Fruit fly (Drosophila melanogaster): ENCODE results near the gene CG10650.
A peak's percentile ranks its signal among the peaks of the same experiment; 100 is the strongest.

The CG10650 gene

DNA sequence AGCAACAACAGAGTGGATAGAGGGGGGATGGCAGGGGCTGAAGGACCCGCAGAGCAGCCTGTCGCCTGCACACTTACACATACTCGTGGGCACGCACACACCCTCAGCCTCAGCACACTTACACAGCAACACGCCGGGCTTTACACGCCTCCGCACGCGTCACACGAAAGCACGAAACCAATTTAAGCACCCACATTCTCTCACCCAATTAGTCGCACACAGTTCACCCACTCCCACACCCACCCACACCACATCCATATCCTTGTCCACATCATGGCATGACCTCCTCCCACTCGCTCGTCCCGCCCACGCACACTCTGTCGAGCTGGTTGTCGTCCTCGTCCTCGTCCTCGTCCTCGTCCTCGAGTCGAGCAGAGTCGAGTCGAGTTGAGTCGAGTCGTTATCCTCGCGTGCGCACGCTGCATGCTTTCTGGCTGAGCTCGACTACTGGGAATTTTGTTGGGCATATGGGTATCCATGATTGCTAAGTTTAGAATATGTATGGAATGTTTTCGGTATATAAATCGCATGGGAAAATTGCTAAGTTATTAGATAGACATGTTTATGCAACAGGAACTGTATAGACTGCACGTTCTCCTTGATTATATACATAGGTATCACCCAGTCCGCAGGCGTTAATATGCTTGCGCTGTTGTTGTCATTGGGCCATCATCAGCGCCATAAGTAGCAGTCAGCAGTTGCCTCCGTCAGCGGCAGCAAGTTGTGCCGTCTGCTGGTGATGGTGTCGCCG is 16.3 kb upstream of the CG10650 start (continued):
- TF ChIP-seq zf30C (GFP tag; optimal IDR thresholded peaks at IDR 0.05) (no peak), CG7786 (GFP tag; optimal IDR thresholded peaks at IDR 0.05) (peak; percentile 85), pb (GFP tag; optimal IDR thresholded peaks at IDR 0.05) (peak; percentile 77), ham (GFP tag; IDR thresholded peaks at IDR 0.05) (peak; percentile 54; the same call in 1 of the 2 replicates), CG10147 (GFP tag; optimal IDR thresholded peaks at IDR 0.05) (peak; percentile 73), her (GFP tag; optimal IDR thresholded peaks at IDR 0.05) (peak; percentile 84), toy (GFP tag; IDR thresholded peaks at IDR 0.05) (0 out of 2 replicates have a peak, but pooled peaks have one; percentile 44), ash1 (GFP tag; optimal IDR thresholded peaks at IDR 0.05) (peak; percentile 13), gro (GFP tag; optimal IDR thresholded peaks at IDR 0.05) (peak; percentile 81), tna (GFP tag; IDR thresholded peaks at IDR 0.05; ENCODE audit: partially characterized antibody) (no peak), Hr39 (optimal IDR thresholded peaks at IDR 0.05) (no peak), pfk (GFP tag; optimal IDR thresholded peaks at IDR 0.05) (no peak), Ets97D (GFP tag; optimal IDR thresholded peaks at IDR 0.05) (peak; percentile 42), kay (GFP tag; optimal IDR thresholded peaks at IDR 0.05) (peak; percentile 58), CG8281 (tag; optimal IDR thresholded peaks at IDR 0.05) (peak; percentile 44), Fer3 (tag; optimal IDR thresholded peaks at IDR 0.05) (peak; percentile 82), CG7963 (GFP tag; IDR thresholded peaks at IDR 0.05; ENCODE audit: partially characterized antibody) (no peak), zfh1 (GFP tag; IDR thresholded peaks at IDR 0.05) (peak; percentile 84), prd (optimal IDR thresholded peaks at IDR 0.05) (no peak), prd (GFP tag; IDR thresholded peaks at IDR 0.05) (peak; percentile 92), Rfx (GFP tag; IDR thresholded peaks at IDR 0.05) (peak; percentile 89), Ada2b (GFP tag; IDR thresholded peaks at IDR 0.05) (peak; percentile 83), BtbVII (GFP tag; optimal IDR thresholded peaks at IDR 0.05) (peak; percentile 78), CG8359 (GFP tag; optimal IDR thresholded peaks at IDR 0.05; ENCODE audit: borderline replicate concordance) (no peak), Dfd (GFP tag; optimal IDR thresholded peaks at IDR 0.05) (no peak), Hr51 (GFP tag; optimal IDR thresholded peaks at IDR 0.05) (peak; percentile 81 to 85), CG18262 (tag; optimal IDR thresholded peaks at IDR 0.05) (peak; percentile 75), CG11696 (GFP tag; IDR thresholded peaks at IDR 0.05) (0 out of 2 replicates have a peak, but pooled peaks have one; percentile 32), ssp (GFP tag; IDR thresholded peaks at IDR 0.05) (peak; percentile 80), CG18764 (GFP tag; optimal IDR thresholded peaks at IDR 0.05) (peak; percentile 37), Trl (optimal IDR thresholded peaks at IDR 0.05) (no peak), Trl (GFP tag; optimal IDR thresholded peaks at IDR 0.05) (peak; percentile 77), stc (GFP tag; IDR thresholded peaks at IDR 0.05) (peak; percentile 78), crp (GFP tag; optimal IDR thresholded peaks at IDR 0.05) (peak in 1 of 2 experiments; percentile 24), CG3163 (GFP tag; optimal IDR thresholded peaks at IDR 0.05) (peak; percentile 44), CG3726 (GFP tag; IDR thresholded peaks at IDR 0.05) (peak; percentile 69; the same call in 2 of the 3 replicates), Gug (GFP tag; IDR thresholded peaks at IDR 0.05) (peak; percentile 84), scrt (GFP tag; optimal IDR thresholded peaks at IDR 0.05) (peak; percentile 81), CG6854 (GFP tag; optimal IDR thresholded peaks at IDR 0.05) (peak; percentile 18), ftz-f1 (GFP tag; optimal IDR thresholded peaks at IDR 0.05) (no peak), E2f1 (GFP tag; IDR thresholded peaks at IDR 0.05) (peak; percentile 86), B-H1 (GFP tag; IDR thresholded peaks at IDR 0.05) (peak; percentile 78), eyg (GFP tag; optimal IDR thresholded peaks at IDR 0.05) (peak; percentile 56), CG12659 (GFP tag; optimal IDR thresholded peaks at IDR 0.05) (peak; percentile 83), CG8765 (GFP tag; IDR thresholded peaks at IDR 0.05) (peak; percentile 27; the same call in 1 of the 2 replicates), CG14965 (GFP tag; optimal IDR thresholded peaks at IDR 0.05; ENCODE audit: borderline replicate concordance) (peak; percentile 7), CG7372 (GFP tag; IDR thresholded peaks at IDR 0.05) (peak; percentile 79), ci (GFP tag; IDR thresholded peaks at IDR 0.05) (peak; percentile 91), insv (GFP tag; optimal IDR thresholded peaks at IDR 0.05) (no peak), CG9727 (GFP tag; optimal IDR thresholded peaks at IDR 0.05) (peak; percentile 82)

Measured in whole organism, embryonic.